Fruit fly (Drosophila melanogaster) whole organism, embryonic: ENCODE results near the gene CG7943.
A peak's percentile ranks its signal among the peaks of the same experiment; 100 is the strongest.

Source experiments
- ATbp ChIP-seq: fragments of 200-800 bp; sonication (Bioruptor generic); optimal IDR thresholded peaks from 2 replicates; lab custom pipeline; 2017; ENCODE audit warnings: missing biosample characterization, mild to moderate bottlenecking, missing genetic modification characterization, missing genetic modification reagents
- Ada2b ChIP-seq: fragments of 200-800 bp; sonication (Bioruptor generic); IDR thresholded peaks from 2 replicates; pipeline ENCODE4 v1.3.6; 2022; ENCODE audit warnings: missing biosample characterization, missing genetic modification characterization
- Atf3 ChIP-seq: fragments of 200-800 bp; sonication (Bioruptor generic); optimal IDR thresholded peaks from 3 replicates; lab custom pipeline; 2016; ENCODE audit warnings: missing biosample characterization, missing genetic modification characterization
- CG1024 ChIP-seq: fragments of 200-800 bp; sonication (Bioruptor generic); IDR thresholded peaks from 2 replicates; pipeline ENCODE4 v1.3.6; 2022; ENCODE audit warnings: missing biosample characterization, missing genetic modification characterization
- CG10267 ChIP-seq: fragments of 200-800 bp; sonication (Bioruptor generic); optimal IDR thresholded peaks from 2 replicates; lab custom pipeline; 2018; ENCODE audit warnings: missing biosample characterization, mild to moderate bottlenecking, missing genetic modification characterization, moderate library complexity
- CG11456 ChIP-seq: fragments of 200-800 bp; sonication (Bioruptor generic); IDR thresholded peaks from 3 replicates; pipeline ENCODE4 v1.3.6; 2022; ENCODE audit warnings: missing biosample characterization, missing genetic modification characterization
- CG12299 ChIP-seq: fragments of 200-800 bp; sonication (Bioruptor generic); optimal IDR thresholded peaks from 2 replicates; lab custom pipeline; 2018; ENCODE audit warnings: missing biosample characterization, mild to moderate bottlenecking, missing genetic modification characterization
- CG12391 ChIP-seq: fragments of 200-800 bp; sonication (Bioruptor generic); optimal IDR thresholded peaks from 3 replicates; lab custom pipeline; 2018; ENCODE audit warnings: missing biosample characterization, mild to moderate bottlenecking, missing genetic modification characterization, moderate library complexity
- CG13123 ChIP-seq: fragments of 200-800 bp; sonication (Bioruptor generic); optimal IDR thresholded peaks from 2 replicates; lab custom pipeline; 2016; ENCODE audit warnings: missing biosample characterization, missing genetic modification characterization
- CG13624 ChIP-seq: fragments of 200-800 bp; sonication (Bioruptor generic); optimal IDR thresholded peaks from 2 replicates; lab custom pipeline; 2016; ENCODE audit warnings: missing biosample characterization, missing genetic modification characterization
- CG14710 ChIP-seq: fragments of 200-800 bp; sonication (Bioruptor generic); optimal IDR thresholded peaks from 3 replicates; lab custom pipeline; 2019; ENCODE audit warnings: missing biosample characterization, mild to moderate bottlenecking, missing genetic modification characterization, moderate library complexity
- CG15696 ChIP-seq: fragments of 200-800 bp; sonication (Bioruptor generic); optimal IDR thresholded peaks from 2 replicates; lab custom pipeline; 2019; ENCODE audit warnings: missing biosample characterization, mild to moderate bottlenecking, missing genetic modification characterization, moderate library complexity
- CG16863 ChIP-seq: fragments of 200-800 bp; sonication (Bioruptor generic); optimal IDR thresholded peaks from 3 replicates; lab custom pipeline; 2016; ENCODE audit warnings: missing biosample characterization, missing genetic modification characterization
- CG17912 ChIP-seq: fragments of 200-800 bp; sonication (Bioruptor generic); optimal IDR thresholded peaks from 2 replicates; lab custom pipeline; 2018; ENCODE audit warnings: missing biosample characterization, mild to moderate bottlenecking, missing genetic modification characterization
- CG2116 ChIP-seq: fragments of 200-800 bp; sonication (Bioruptor generic); optimal IDR thresholded peaks from 3 replicates; lab custom pipeline; 2018; ENCODE audit warnings: missing biosample characterization, mild to moderate bottlenecking, missing genetic modification characterization
- CG3847 ChIP-seq: fragments of 200-800 bp; sonication (Bioruptor generic); IDR thresholded peaks from 2 replicates; pipeline ENCODE4 v1.3.6; 2022; ENCODE audit warnings: missing biosample characterization, missing genetic modification characterization
- CG6683 ChIP-seq: fragments of 200-800 bp; sonication (Bioruptor generic); optimal IDR thresholded peaks from 2 replicates; lab custom pipeline; 2017; ENCODE audit warnings: missing biosample characterization, mild to moderate bottlenecking, missing genetic modification characterization, missing genetic modification reagents
- CG7372 ChIP-seq: fragments of 200-800 bp; sonication (Bioruptor generic); IDR thresholded peaks from 2 replicates; pipeline ENCODE4 v1.3.6; 2022; ENCODE audit warnings: missing biosample characterization, missing genetic modification characterization
- CG8290 ChIP-seq, 3 experiments: fragments of 200-800 bp; sonication (Bioruptor generic); optimal IDR thresholded peaks; 2 replicates each; lab custom pipeline; 2016 to 2019; ENCODE audit warnings: missing biosample characterization in 3 of 3, missing genetic modification characterization in 3 of 3, mild to moderate bottlenecking in 2 of 3, moderate library complexity in 1 of 3
- CG8388 ChIP-seq: fragments of 200-800 bp; sonication (Bioruptor generic); optimal IDR thresholded peaks from 2 replicates; lab custom pipeline; 2019; ENCODE audit warnings: missing biosample characterization, mild to moderate bottlenecking, missing genetic modification characterization, moderate library complexity
- CG9797 ChIP-seq: fragments of 200-800 bp; sonication (Bioruptor generic); optimal IDR thresholded peaks from 3 replicates; lab custom pipeline; 2018; ENCODE audit warnings: missing biosample characterization, mild to moderate bottlenecking, missing genetic modification characterization
- CG9817 ChIP-seq: fragments of 200-800 bp; sonication (Bioruptor generic); optimal IDR thresholded peaks from 2 replicates; lab custom pipeline; 2018; ENCODE audit warnings: missing biosample characterization, mild to moderate bottlenecking, missing genetic modification characterization, moderate library complexity
- Dfd ChIP-seq, 2 experiments: fragments of >200 bp; optimal IDR thresholded peaks; 2 replicates each; lab custom pipeline; 2017; ENCODE audit warnings: missing biosample characterization in 2 of 2, missing genetic modification characterization in 2 of 2
- Ets97D ChIP-seq: fragments of 200-800 bp; sonication (Bioruptor generic); optimal IDR thresholded peaks from 3 replicates; lab custom pipeline; 2016; ENCODE audit warnings: missing biosample characterization, missing genetic modification characterization
- HLHmδ ChIP-seq: fragments of 200-800 bp; sonication (Bioruptor generic); optimal IDR thresholded peaks from 2 replicates; lab custom pipeline; 2018; ENCODE audit warnings: missing biosample characterization, mild to moderate bottlenecking, missing genetic modification characterization, moderate library complexity
- Hand ChIP-seq: fragments of 200-800 bp; sonication (Bioruptor generic); optimal IDR thresholded peaks from 2 replicates; lab custom pipeline; 2017; ENCODE audit warnings: mild to moderate bottlenecking, missing biosample characterization, missing genetic modification reagents, missing genetic modification characterization
- HmgD ChIP-seq: fragments of 200-800 bp; sonication (Bioruptor generic); optimal IDR thresholded peaks from 3 replicates; lab custom pipeline; 2016; ENCODE audit warnings: missing biosample characterization, missing genetic modification characterization
- Lhr ChIP-seq: fragments of 200-800 bp; sonication (Bioruptor generic); optimal IDR thresholded peaks from 3 replicates; lab custom pipeline; 2017; ENCODE audit warnings: mild to moderate bottlenecking, missing biosample characterization, missing genetic modification reagents, missing genetic modification characterization
- MBD-R2 ChIP-seq: fragments of 200-800 bp; sonication (Bioruptor generic); IDR thresholded peaks from 2 replicates; pipeline ENCODE4 v1.3.6; 2022; ENCODE audit warnings: missing biosample characterization, missing genetic modification characterization
- Med ChIP-seq: fragments of 200-800 bp; sonication (Bioruptor generic); peaks from one replicate; lab custom pipeline; 2016; ENCODE audit warnings: missing biosample characterization, missing genetic modification characterization, mild to moderate bottlenecking, inconsistent platforms, moderate library complexity
- Poxn ChIP-seq: fragments of 200-800 bp; sonication (Bioruptor generic); IDR thresholded peaks from 2 replicates; pipeline ENCODE4 v1.3.6; 2022; ENCODE audit warnings: missing biosample characterization, missing genetic modification characterization
- Ptx1 ChIP-seq: fragments of 200-800 bp; sonication (Bioruptor generic); IDR thresholded peaks from 2 replicates; pipeline ENCODE4 v1.3.6; 2022; ENCODE audit warnings: missing biosample characterization, missing genetic modification characterization
- Scr ChIP-seq: fragments of 200-800 bp; sonication (Bioruptor generic); IDR thresholded peaks from 2 replicates; pipeline ENCODE4 v1.3.6; 2022; ENCODE audit warnings: missing biosample characterization, missing genetic modification characterization; ENCODE audit not compliant: partially characterized antibody
- Xbp1 ChIP-seq: fragments of 200-800 bp; sonication (Bioruptor generic); optimal IDR thresholded peaks from 3 replicates; lab custom pipeline; 2016; ENCODE audit warnings: missing biosample characterization, mild to moderate bottlenecking, missing genetic modification characterization
- YL-1 ChIP-seq: fragments of 200-800 bp; sonication (Bioruptor generic); optimal IDR thresholded peaks from 3 replicates; lab custom pipeline; 2017; ENCODE audit warnings: missing biosample characterization, mild to moderate bottlenecking, missing genetic modification characterization
- chif ChIP-seq, 2 experiments: fragments of 200-800 bp; sonication (Bioruptor generic); optimal IDR thresholded peaks; 3 replicates each; lab custom pipeline; 2016; ENCODE audit warnings: missing biosample characterization in 2 of 2, missing genetic modification characterization in 2 of 2
- crol ChIP-seq: fragments of 200-800 bp; sonication (Bioruptor generic); IDR thresholded peaks from 2 replicates; pipeline ENCODE4 v1.3.6; 2022; ENCODE audit warnings: missing biosample characterization, missing genetic modification characterization
- en ChIP-seq: fragments of 200-800 bp; sonication (Bioruptor generic); optimal IDR thresholded peaks from 2 replicates; lab custom pipeline; 2016; ENCODE audit warnings: missing biosample characterization, missing genetic modification characterization
- exex ChIP-seq: fragments of 200-800 bp; sonication (Bioruptor generic); optimal IDR thresholded peaks from 4 replicates; lab custom pipeline; 2018; ENCODE audit warnings: missing biosample characterization, mild to moderate bottlenecking, missing genetic modification characterization, moderate library complexity
- ftz-f1 ChIP-seq: fragments of 200-800 bp; sonication (Bioruptor generic); optimal IDR thresholded peaks from 2 replicates; lab custom pipeline; 2016; ENCODE audit warnings: missing biosample characterization, missing genetic modification characterization
- gsb ChIP-seq: fragments of 200-800 bp; sonication (Bioruptor generic); IDR thresholded peaks from 2 replicates; pipeline ENCODE4 v1.3.6; 2022; ENCODE audit warnings: missing biosample characterization, missing genetic modification characterization
- h ChIP-seq: fragments of >200 bp; optimal IDR thresholded peaks from 2 replicates; lab custom pipeline; 2017
- onecut ChIP-seq: fragments of 200-800 bp; sonication (Bioruptor generic); IDR thresholded peaks from 2 replicates; pipeline ENCODE4 v1.3.6; 2022; ENCODE audit warnings: missing biosample characterization, missing genetic modification characterization
- pzg ChIP-seq: fragments of 200-800 bp; sonication (Bioruptor generic); optimal IDR thresholded peaks from 3 replicates; lab custom pipeline; 2018; ENCODE audit warnings: missing biosample characterization, mild to moderate bottlenecking, missing genetic modification characterization, moderate library complexity
- row ChIP-seq: fragments of 200-800 bp; sonication (Bioruptor generic); IDR thresholded peaks from 3 replicates; pipeline ENCODE4 v1.3.6; 2022; ENCODE audit warnings: missing biosample characterization, missing genetic modification characterization
- schlank ChIP-seq: fragments of 200-800 bp; sonication (Bioruptor generic); optimal IDR thresholded peaks from 2 replicates; lab custom pipeline; 2018; ENCODE audit warnings: missing biosample characterization, mild to moderate bottlenecking, missing genetic modification characterization
- sens ChIP-seq: fragments of 200-800 bp; sonication (Bioruptor generic); peaks from one replicate; lab custom pipeline; 2016; ENCODE audit warnings: missing biosample characterization, missing genetic modification characterization
- sisA ChIP-seq: fragments of 200-800 bp; sonication (Bioruptor generic); IDR thresholded peaks from 2 replicates; pipeline ENCODE4 v1.3.6; 2022; ENCODE audit warnings: missing biosample characterization, missing genetic modification characterization
- tio ChIP-seq: fragments of 200-800 bp; sonication (Bioruptor generic); optimal IDR thresholded peaks from 2 replicates; lab custom pipeline; 2017; ENCODE audit warnings: missing biosample characterization, missing genetic modification characterization, inconsistent platforms
- unc-4 ChIP-seq: fragments of 200-800 bp; sonication (Bioruptor generic); IDR thresholded peaks from 2 replicates; pipeline ENCODE4 v1.3.6; 2022; ENCODE audit warnings: missing biosample characterization, missing genetic modification characterization; ENCODE audit not compliant: partially characterized antibody

The CG7943 gene

dm6 chr3R:30022452-30023028 lies 23.7 kb upstream of the CG7943 start, which contains the start of the genes RpS28a and Axn (continued):
- TF ChIP-seq ftz-f1 (GFP tag; lab: Kevin White, UChicago), result peak; percentile 98
- TF ChIP-seq Xbp1, result peak; percentile 43
- peak; percentile 97 for TF ChIP-seq CG2116 (GFP tag; lab: Kevin White, UChicago)
- TF ChIP-seq CG9817 (tag; lab: Kevin White, UChicago), result peak; percentile 31
- peak; percentile 32 for TF ChIP-seq CG17912 (GFP tag; lab: Kevin White, UChicago)
- TF ChIP-seq row (GFP tag; lab: Robert Waterston, UW), result peak; percentile 26; the same call in 2 of the 3 replicates
- peak; percentile 58; the same call in 1 of the 2 replicates for TF ChIP-seq Scr (GFP tag; lab: Robert Waterston, UW)
- TF ChIP-seq CG1024, result no peak
- peak; percentile 41 for TF ChIP-seq CG14710 (tag; lab: Kevin White, UChicago)
- TF ChIP-seq HmgD (GFP tag; lab: Kevin White, UChicago), result peak; percentile 83
- peak; percentile 58 for TF ChIP-seq YL-1 (GFP tag; lab: Kevin White, UChicago)
- TF ChIP-seq Atf3 (GFP tag; lab: Kevin White, UChicago), result peak; percentile 18
- peak in 1 of 2 experiments; percentile 31 for TF ChIP-seq chif (GFP tag; optimal IDR thresholded peaks at IDR 0.05; lab: Kevin White, UChicago)
- TF ChIP-seq Ada2b (GFP tag; lab: Robert Waterston, UW), result no peak
- TF ChIP-seq HLHmδ (GFP tag; lab: Kevin White, UChicago), result peak; percentile 64
- peak; percentile 85 for TF ChIP-seq MBD-R2
- peak; percentile 7 for TF ChIP-seq CG12299 (tag; lab: Kevin White, UChicago)
- TF ChIP-seq unc-4 (GFP tag; lab: Robert Waterston, UW), result peak; percentile 51; the same call in 1 of the 2 replicates
- peak; percentile 73; the same call in 2 of the 3 replicates for TF ChIP-seq CG11456 (GFP tag; lab: Robert Waterston, UW)
- peak; percentile 28 for TF ChIP-seq CG13624 (GFP tag; lab: Kevin White, UChicago)
- no peak for TF ChIP-seq CG15696 (tag; lab: Kevin White, UChicago)
- TF ChIP-seq Lhr (GFP tag; lab: Kevin White, UChicago), result peak; percentile 91
- peak; percentile 90 for TF ChIP-seq Med (GFP tag; lab: Kevin White, UChicago)
- TF ChIP-seq onecut, result peak; percentile 33; the same call in 1 of the 2 replicates
- TF ChIP-seq gsb (GFP tag; lab: Robert Waterston, UW), result no peak
- TF ChIP-seq pzg, result peak; percentile 98
- TF ChIP-seq CG12391, result no peak
- no peak for TF ChIP-seq tio (GFP tag; lab: Kevin White, UChicago)
- TF ChIP-seq crol (GFP tag; lab: Robert Waterston, UW), result no peak
- no peak for TF ChIP-seq Hand (GFP tag; lab: Kevin White, UChicago)
- no peak for TF ChIP-seq CG16863
- peak; percentile 7 for TF ChIP-seq CG10267 (tag; lab: Kevin White, UChicago)
- TF ChIP-seq exex (tag; lab: Kevin White, UChicago), result no peak
- TF ChIP-seq CG7372 (GFP tag; lab: Robert Waterston, UW), result no peak
- TF ChIP-seq CG6683 (GFP tag; lab: Kevin White, UChicago), result no peak
- peak; percentile 43 for TF ChIP-seq CG9797
- TF ChIP-seq Poxn (GFP tag; lab: Robert Waterston, UW), result no peak
- TF ChIP-seq sisA, result peak; percentile 33; the same call in 1 of the 2 replicates
- peak; percentile 76 for TF ChIP-seq CG3847 (GFP tag; lab: Robert Waterston, UW)
- no peak for TF ChIP-seq h (lab: Kevin White, UChicago)
- no peak for TF ChIP-seq CG13123 (GFP tag; lab: Kevin White, UChicago)
- no peak for TF ChIP-seq schlank
- no peak for TF ChIP-seq CG8388 (GFP tag; lab: Kevin White, UChicago)
- no peak for TF ChIP-seq en
- no peak for TF ChIP-seq ATbp (GFP tag; lab: Kevin White, UChicago)
- TF ChIP-seq Ets97D (GFP tag; lab: Kevin White, UChicago), result peak; percentile 78
- TF ChIP-seq Dfd (GFP tag; optimal IDR thresholded peaks at IDR 0.05; lab: Kevin White, UChicago), result no peak
- TF ChIP-seq sens (GFP tag; lab: Kevin White, UChicago), result peak; percentile 77
- TF ChIP-seq Ptx1 (GFP tag; lab: Robert Waterston, UW), result no peak
- peak; percentile 18 for TF ChIP-seq CG8290 (GFP tag; optimal IDR thresholded peaks at IDR 0.05; lab: Kevin White, UChicago)
- no peak for TF ChIP-seq CG8290 (tag; optimal IDR thresholded peaks at IDR 0.05; lab: Kevin White, UChicago)
